Fruit fly (Drosophila melanogaster): ENCODE measurements around the gene Obp22a.

Gene Obp22a

DNA sequence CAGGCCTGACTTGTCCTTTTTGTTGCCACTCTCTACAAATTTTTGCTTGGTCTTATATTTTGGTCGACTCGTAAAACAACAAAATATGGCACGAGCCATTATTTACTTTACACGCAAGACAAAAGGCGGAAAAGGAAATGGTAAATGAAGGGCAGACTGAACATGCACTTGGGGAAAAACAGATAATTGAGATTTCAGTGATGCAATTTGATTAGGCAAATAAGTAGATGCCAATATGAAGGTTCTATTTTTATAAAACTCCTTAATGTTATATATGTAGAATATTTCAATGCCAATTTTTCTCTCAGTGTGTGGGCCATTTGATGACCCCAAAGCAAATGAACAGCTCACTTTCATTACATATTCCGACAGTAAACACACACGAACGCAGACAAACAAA lies 23.2 kb upstream of the Obp22a start (continued):
- TF ChIP-seq Usf (GFP tag; optimal IDR thresholded peaks at IDR 0.05): no peak
- TF ChIP-seq Chrac-16 (GFP tag; optimal IDR thresholded peaks at IDR 0.05): no peak
- peak; percentile 13 for TF ChIP-seq CG8924 (tag; optimal IDR thresholded peaks at IDR 0.05)
- peak; percentile 26 for TF ChIP-seq Dip3 (GFP tag; optimal IDR thresholded peaks at IDR 0.05)
- peak; percentile 45 for TF ChIP-seq Meics (GFP tag; optimal IDR thresholded peaks at IDR 0.05)
- TF ChIP-seq sr (GFP tag; IDR thresholded peaks at IDR 0.05): no peak
- no peak for TF ChIP-seq CG30431 (GFP tag; optimal IDR thresholded peaks at IDR 0.05)
- TF ChIP-seq Dek (tag; optimal IDR thresholded peaks at IDR 0.05): no peak
- TF ChIP-seq Taf1 (GFP tag; IDR thresholded peaks at IDR 0.05): no peak
- TF ChIP-seq CG10543 (GFP tag; optimal IDR thresholded peaks at IDR 0.05): peak; percentile 8
- peak; percentile 7 for TF ChIP-seq CG7839 (tag; optimal IDR thresholded peaks at IDR 0.05)
- no peak for TF ChIP-seq CG4328 (GFP tag; optimal IDR thresholded peaks at IDR 0.05)
- TF ChIP-seq Mrtf (GFP tag; IDR thresholded peaks at IDR 0.05): 0 out of 3 replicates have a peak, but pooled peaks have one; percentile 8
- TF ChIP-seq Hmr (GFP tag; optimal IDR thresholded peaks at IDR 0.05): peak; percentile 67
- no peak for TF ChIP-seq CG7987 (GFP tag; optimal IDR thresholded peaks at IDR 0.05)
- peak; percentile 2 for TF ChIP-seq CoRest (tag; optimal IDR thresholded peaks at IDR 0.05)
- peak; percentile 38; the same call in 1 of the 2 replicates for TF ChIP-seq Ptx1 (GFP tag; IDR thresholded peaks at IDR 0.05)
- peak; percentile 2 for TF ChIP-seq tio (GFP tag; optimal IDR thresholded peaks at IDR 0.05)
- TF ChIP-seq Fer3 (tag; optimal IDR thresholded peaks at IDR 0.05): peak; percentile 9
- peak; percentile 18 for TF ChIP-seq ind (GFP tag; optimal IDR thresholded peaks at IDR 0.05)
- TF ChIP-seq gem (tag; optimal IDR thresholded peaks at IDR 0.05): peak; percentile 46
- TF ChIP-seq eve (GFP tag; optimal IDR thresholded peaks at IDR 0.05): peak in 1 of 2 experiments; percentile 41
- peak; percentile 13 for TF ChIP-seq CG7556 (GFP tag; optimal IDR thresholded peaks at IDR 0.05)
- 0 out of 2 replicates have a peak, but pooled peaks have one; percentile 8 for TF ChIP-seq CG31441 (GFP tag; IDR thresholded peaks at IDR 0.05)
- TF ChIP-seq CG6765 (GFP tag; optimal IDR thresholded peaks at IDR 0.05): peak; percentile 2
- TF ChIP-seq CG2116 (GFP tag; optimal IDR thresholded peaks at IDR 0.05): no peak
- TF ChIP-seq vvl (GFP tag; IDR thresholded peaks at IDR 0.05): peak; percentile 22; the same call in 1 of the 2 replicates
- TF ChIP-seq sc (optimal IDR thresholded peaks at IDR 0.05): no peak
- no peak for TF ChIP-seq sc (GFP tag; optimal IDR thresholded peaks at IDR 0.05)
- peak; percentile 55; the same call in 1 of the 2 replicates for TF ChIP-seq Rfx (GFP tag; IDR thresholded peaks at IDR 0.05)
- TF ChIP-seq sob (GFP tag; IDR thresholded peaks at IDR 0.05): peak; percentile 24; the same call in 1 of the 2 replicates
- peak; percentile 15 for TF ChIP-seq CG9817 (tag; optimal IDR thresholded peaks at IDR 0.05)
- no peak for TF ChIP-seq Dfd (GFP tag; optimal IDR thresholded peaks at IDR 0.05)
- TF ChIP-seq Dbx (GFP tag; IDR thresholded peaks at IDR 0.05): no peak
- peak; percentile 46; the same call in 1 of the 2 replicates for TF ChIP-seq slbo (GFP tag; IDR thresholded peaks at IDR 0.05)
- TF ChIP-seq CG1024 (GFP tag; IDR thresholded peaks at IDR 0.05): no peak
- TF ChIP-seq tna (GFP tag; IDR thresholded peaks at IDR 0.05; ENCODE audit: partially characterized antibody): no peak
- TF ChIP-seq Vsx1 (GFP tag; optimal IDR thresholded peaks at IDR 0.05): no peak
- peak; percentile 53 for TF ChIP-seq CG2678 (tag; optimal IDR thresholded peaks at IDR 0.05)
- peak; percentile 10 for TF ChIP-seq BtbVII (GFP tag; optimal IDR thresholded peaks at IDR 0.05)
- 0 out of 2 replicates have a peak, but pooled peaks have one; percentile 8 for TF ChIP-seq Ada2b (GFP tag; IDR thresholded peaks at IDR 0.05)
- peak; percentile 27 for TF ChIP-seq CG11504 (tag; optimal IDR thresholded peaks at IDR 0.05)

All from whole organism, embryonic.